Fruit fly (Drosophila melanogaster) whole organism, embryonic: ENCODE results near the gene Mst36Fb.
A peak's percentile ranks its signal among the peaks of the same experiment; 100 is the strongest.

Experiments
- Ada2b ChIP-seq: fragments of 200-800 bp; sonication (Bioruptor generic); IDR thresholded peaks from 2 replicates; pipeline ENCODE4 v1.3.6; 2022; ENCODE audit warnings: missing biosample characterization, missing genetic modification characterization
- CG10147 ChIP-seq: fragments of 200-800 bp; sonication (Bioruptor generic); optimal IDR thresholded peaks from 2 replicates; lab custom pipeline; 2019; ENCODE audit warnings: missing biosample characterization, mild to moderate bottlenecking, missing genetic modification characterization, moderate library complexity
- CG10209 ChIP-seq: fragments of 200-800 bp; sonication (Bioruptor generic); optimal IDR thresholded peaks from 3 replicates; lab custom pipeline; 2017; ENCODE audit warnings: missing biosample characterization, mild to moderate bottlenecking, missing genetic modification characterization, missing genetic modification reagents
- CG10543 ChIP-seq: fragments of 200-800 bp; sonication (Bioruptor generic); optimal IDR thresholded peaks from 3 replicates; lab custom pipeline; 2017; ENCODE audit warnings: missing biosample characterization, mild to moderate bottlenecking, missing genetic modification characterization, moderate library complexity
- CG10565 ChIP-seq: fragments of 200-800 bp; sonication (Bioruptor generic); optimal IDR thresholded peaks from 3 replicates; lab custom pipeline; 2016; ENCODE audit warnings: missing biosample characterization, mild to moderate bottlenecking, missing genetic modification characterization
- CG1233 ChIP-seq: fragments of 200-800 bp; sonication (Bioruptor generic); optimal IDR thresholded peaks from 4 replicates; lab custom pipeline; 2018; ENCODE audit warnings: missing biosample characterization, mild to moderate bottlenecking, missing genetic modification characterization
- CG13424 ChIP-seq: fragments of 200-800 bp; sonication (Bioruptor generic); optimal IDR thresholded peaks from 2 replicates; lab custom pipeline; 2019; ENCODE audit warnings: missing biosample characterization, mild to moderate bottlenecking, missing genetic modification characterization, moderate library complexity
- CG14965 ChIP-seq: fragments of 200-800 bp; sonication (Bioruptor generic); optimal IDR thresholded peaks from 2 replicates; lab custom pipeline; 2016; ENCODE audit warnings: missing biosample characterization, missing genetic modification characterization, borderline replicate concordance
- CG16813 ChIP-seq: fragments of 200-800 bp; sonication (Bioruptor generic); IDR thresholded peaks from 3 replicates; pipeline ENCODE4 v1.3.6; 2022; ENCODE audit warnings: missing biosample characterization, missing genetic modification characterization; ENCODE audit not compliant: partially characterized antibody
- CG17568 ChIP-seq: fragments of 200-800 bp; sonication (Bioruptor generic); optimal IDR thresholded peaks from 2 replicates; lab custom pipeline; 2018; ENCODE audit warnings: missing biosample characterization, mild to moderate bottlenecking, missing genetic modification characterization, moderate library complexity
- CG17802 ChIP-seq: fragments of 200-800 bp; sonication (Bioruptor generic); optimal IDR thresholded peaks from 2 replicates; lab custom pipeline; 2018; ENCODE audit warnings: missing biosample characterization, mild to moderate bottlenecking, missing genetic modification characterization, moderate library complexity
- CG3726 ChIP-seq: fragments of 200-800 bp; sonication (Bioruptor generic); IDR thresholded peaks from 3 replicates; pipeline ENCODE4, ENCODE4 v1.3.6; 2022; ENCODE audit warnings: missing biosample characterization, missing genetic modification characterization
- CG6689 ChIP-seq: fragments of 200-800 bp; sonication (Bioruptor generic); IDR thresholded peaks from 2 replicates; pipeline ENCODE4 v1.3.6; 2022; ENCODE audit warnings: missing biosample characterization, missing genetic modification characterization
- CG6854 ChIP-seq: fragments of 200-800 bp; sonication (Bioruptor generic); optimal IDR thresholded peaks from 3 replicates; lab custom pipeline; 2017; ENCODE audit warnings: missing biosample characterization, mild to moderate bottlenecking, missing genetic modification characterization
- CG7928 ChIP-seq: fragments of 200-800 bp; sonication (Bioruptor generic); optimal IDR thresholded peaks from 2 replicates; lab custom pipeline; 2017; ENCODE audit warnings: missing biosample characterization, mild to moderate bottlenecking, missing genetic modification characterization
- CG7963 ChIP-seq: fragments of 200-800 bp; sonication (Bioruptor generic); IDR thresholded peaks from 3 replicates; pipeline ENCODE4 v1.3.6; 2022; ENCODE audit warnings: missing biosample characterization, missing genetic modification characterization; ENCODE audit not compliant: partially characterized antibody
- CG7987 ChIP-seq: fragments of 200-800 bp; sonication (Bioruptor generic); optimal IDR thresholded peaks from 2 replicates; lab custom pipeline; 2018; ENCODE audit warnings: missing biosample characterization, mild to moderate bottlenecking, missing genetic modification characterization, moderate library complexity
- CG8089 ChIP-seq: fragments of 200-800 bp; sonication (Bioruptor generic); optimal IDR thresholded peaks from 3 replicates; lab custom pipeline; 2016; ENCODE audit warnings: missing biosample characterization, missing genetic modification characterization
- Drgx ChIP-seq: fragments of 200-800 bp; sonication (Bioruptor generic); IDR thresholded peaks from 2 replicates; pipeline ENCODE4 v1.3.6; 2022; ENCODE audit warnings: missing biosample characterization, missing genetic modification characterization
- Eip74EF ChIP-seq, 2 experiments: fragments of 200-800 bp in 1 of 2; fragments of >200 bp in 1 of 2; sonication (Bioruptor generic) in 1 of 2; optimal IDR thresholded peaks; 2 replicates each; lab custom pipeline; 2017 to 2019; ENCODE audit warnings: missing biosample characterization in 2 of 2, missing genetic modification characterization in 2 of 2, mild to moderate bottlenecking in 1 of 2, moderate library complexity in 1 of 2
- Ets65A ChIP-seq: fragments of 200-800 bp; sonication (Bioruptor generic); peaks from one replicate; lab custom pipeline; 2016; ENCODE audit warnings: missing biosample characterization, missing genetic modification characterization
- HmgZ ChIP-seq: fragments of 200-800 bp; sonication (Bioruptor generic); optimal IDR thresholded peaks from 2 replicates; lab custom pipeline; 2018; ENCODE audit warnings: missing biosample characterization, mild to moderate bottlenecking, missing genetic modification characterization
- Hr39 ChIP-seq: fragments of >200 bp; optimal IDR thresholded peaks from 2 replicates; lab custom pipeline; 2017
- Med ChIP-seq: fragments of 200-800 bp; sonication (Bioruptor generic); peaks from one replicate; lab custom pipeline; 2016; ENCODE audit warnings: missing biosample characterization, missing genetic modification characterization, mild to moderate bottlenecking, inconsistent platforms, moderate library complexity
- Optix ChIP-seq: fragments of 200-800 bp; sonication (Bioruptor generic); IDR thresholded peaks from 3 replicates; pipeline ENCODE4 v1.3.6; 2022; ENCODE audit warnings: missing biosample characterization, missing genetic modification characterization
- Stat92E ChIP-seq, 3 experiments: fragments of >200 bp in 2 of 3; fragments of 200-800 bp in 1 of 3; sonication (Bioruptor generic) in 1 of 3; optimal IDR thresholded peaks; 2 replicates each; lab custom pipeline; 2017 to 2019; ENCODE audit warnings: missing biosample characterization in 3 of 3, missing genetic modification characterization in 3 of 3, mild to moderate bottlenecking in 1 of 3, moderate library complexity in 1 of 3
- chinmo ChIP-seq: fragments of 200-800 bp; sonication (Bioruptor generic); IDR thresholded peaks from 4 replicates; pipeline ENCODE4 v1.3.6; 2022; ENCODE audit warnings: missing biosample characterization, missing genetic modification characterization; ENCODE audit not compliant: partially characterized antibody
- corto ChIP-seq: fragments of 200-800 bp; sonication (Bioruptor generic); optimal IDR thresholded peaks from 2 replicates; lab custom pipeline; 2016; ENCODE audit warnings: missing biosample characterization, mild to moderate bottlenecking, missing genetic modification characterization, moderate library complexity
- ems ChIP-seq: fragments of 200-800 bp; sonication (Bioruptor generic); optimal IDR thresholded peaks from 3 replicates; lab custom pipeline; 2016; ENCODE audit warnings: missing biosample characterization, missing genetic modification characterization
- eve ChIP-seq, 2 experiments: fragments of >200 bp; optimal IDR thresholded peaks; 2 replicates each; lab custom pipeline; 2017; ENCODE audit warnings: missing biosample characterization in 2 of 2, missing genetic modification characterization in 2 of 2
- fu2 ChIP-seq: fragments of 200-800 bp; sonication (Bioruptor generic); optimal IDR thresholded peaks from 2 replicates; lab custom pipeline; 2016; ENCODE audit warnings: missing biosample characterization, missing genetic modification characterization
- hbn ChIP-seq: fragments of 200-800 bp; sonication (Bioruptor generic); IDR thresholded peaks from 2 replicates; pipeline ENCODE4 v1.3.6; 2022; ENCODE audit warnings: missing biosample characterization, missing genetic modification characterization; ENCODE audit not compliant: partially characterized antibody
- hth ChIP-seq: fragments of >200 bp; optimal IDR thresholded peaks from 2 replicates; lab custom pipeline; 2017; ENCODE audit warnings: inconsistent platforms
- jing ChIP-seq: fragments of 200-800 bp; sonication (Bioruptor generic); optimal IDR thresholded peaks from 2 replicates; lab custom pipeline; 2018; ENCODE audit warnings: missing biosample characterization, mild to moderate bottlenecking, missing genetic modification characterization
- nom ChIP-seq: fragments of 200-800 bp; sonication (Bioruptor generic); optimal IDR thresholded peaks from 2 replicates; lab custom pipeline; 2017; ENCODE audit warnings: missing biosample characterization, missing genetic modification characterization, mild to moderate bottlenecking, moderate library complexity, missing genetic modification reagents
- pb ChIP-seq: fragments of 200-800 bp; sonication (Bioruptor generic); optimal IDR thresholded peaks from 3 replicates; lab custom pipeline; 2016; ENCODE audit warnings: missing biosample characterization, missing genetic modification characterization
- pfk ChIP-seq: fragments of 200-800 bp; sonication (Bioruptor generic); optimal IDR thresholded peaks from 2 replicates; lab custom pipeline; 2018; ENCODE audit warnings: missing biosample characterization, mild to moderate bottlenecking, missing genetic modification characterization, moderate library complexity
- pho ChIP-seq: fragments of 200-800 bp; sonication (Bioruptor generic); optimal IDR thresholded peaks from 2 replicates; lab custom pipeline; 2016; ENCODE audit warnings: missing biosample characterization, missing genetic modification characterization
- prd ChIP-seq, 3 experiments: fragments of >200 bp in 2 of 3; fragments of 200-800 bp in 1 of 3; sonication (Bioruptor generic) in 1 of 3; optimal IDR thresholded peaks in 2 of 3; IDR thresholded peaks in 1 of 3; 2 replicates in 2 of 3; 3 replicates in 1 of 3; pipeline versions ENCODE4 v1.3.6 to Lab custom; 2017 to 2022; ENCODE audit warnings: missing biosample characterization in 1 of 3, missing genetic modification characterization in 1 of 3
- sens-2 ChIP-seq: fragments of 200-800 bp; sonication (Bioruptor generic); IDR thresholded peaks from 2 replicates; pipeline ENCODE4 v1.3.6; 2022; ENCODE audit warnings: missing biosample characterization, missing genetic modification characterization
- sim ChIP-seq: fragments of 200-800 bp; sonication (Bioruptor generic); IDR thresholded peaks from 2 replicates; pipeline ENCODE4 v1.3.6; 2022; ENCODE audit warnings: missing biosample characterization, missing genetic modification characterization
- slbo ChIP-seq: fragments of 200-800 bp; sonication (Bioruptor generic); IDR thresholded peaks from 2 replicates; pipeline ENCODE4 v1.3.6; 2022; ENCODE audit warnings: missing biosample characterization, missing genetic modification characterization
- sob ChIP-seq: fragments of 200-800 bp; sonication (Bioruptor generic); IDR thresholded peaks from 2 replicates; pipeline ENCODE4 v1.3.6; 2022; ENCODE audit warnings: missing biosample characterization, missing genetic modification characterization
- ssp ChIP-seq: fragments of 200-800 bp; sonication (Bioruptor generic); IDR thresholded peaks from 2 replicates; pipeline ENCODE4 v1.3.6; 2022; ENCODE audit warnings: missing biosample characterization, missing genetic modification characterization
- tx ChIP-seq: fragments of 200-800 bp; sonication (Bioruptor generic); optimal IDR thresholded peaks from 2 replicates; lab custom pipeline; 2016; ENCODE audit warnings: missing biosample characterization, missing genetic modification characterization
- unc-4 ChIP-seq: fragments of 200-800 bp; sonication (Bioruptor generic); IDR thresholded peaks from 2 replicates; pipeline ENCODE4 v1.3.6; 2022; ENCODE audit warnings: missing biosample characterization, missing genetic modification characterization; ENCODE audit not compliant: partially characterized antibody
- vfl ChIP-seq: fragments of 200-800 bp; sonication (Bioruptor generic); optimal IDR thresholded peaks from 2 replicates; lab custom pipeline; 2016; ENCODE audit warnings: missing biosample characterization, missing genetic modification characterization
- wor ChIP-seq: fragments of 200-800 bp; sonication (Bioruptor generic); IDR thresholded peaks from 2 replicates; pipeline ENCODE4 v1.3.6; 2022; ENCODE audit warnings: missing biosample characterization, missing genetic modification characterization

The Mst36Fb gene

dm6 chr2L:18708239-18708891 lies 33.5 kb upstream of the Mst36Fb start, which contains the start of the genes Faf2 and Grip71 (continued):
- TF ChIP-seq nom: peak; percentile 87
- TF ChIP-seq CG14965 (GFP tag; lab: Kevin White, UChicago): no peak
- TF ChIP-seq eve (GFP tag; optimal IDR thresholded peaks at IDR 0.05; lab: Kevin White, UChicago): no peak
- peak; percentile 90 for TF ChIP-seq wor (GFP tag; lab: Robert Waterston, UW)
- TF ChIP-seq Stat92E (GFP tag; optimal IDR thresholded peaks at IDR 0.05; lab: Kevin White, UChicago): peak in 1 of 3 experiments; percentile 28
- TF ChIP-seq CG3726 (GFP tag; lab: Robert Waterston, UW): peak; percentile 93
- TF ChIP-seq slbo (GFP tag; lab: Robert Waterston, UW): peak; percentile 98
- TF ChIP-seq sens-2: peak; percentile 86
- peak; percentile 83 for TF ChIP-seq CG10147 (GFP tag; lab: Kevin White, UChicago)
- peak; percentile 95 for TF ChIP-seq CG6689 (GFP tag; lab: Robert Waterston, UW)
- peak; percentile 85 for TF ChIP-seq jing (GFP tag; lab: Kevin White, UChicago)
- no peak for TF ChIP-seq CG7963 (GFP tag; lab: Robert Waterston, UW)
- peak; percentile 97 for TF ChIP-seq Med
- peak; percentile 96 for TF ChIP-seq sob (GFP tag; lab: Robert Waterston, UW)
- peak; percentile 32; the same call in 1 of the 2 replicates for TF ChIP-seq hbn (GFP tag; lab: Robert Waterston, UW)
- TF ChIP-seq prd (optimal IDR thresholded peaks at IDR 0.05; lab: Kevin White, UChicago): no peak
- TF ChIP-seq prd (GFP tag; IDR thresholded peaks at IDR 0.05; lab: Robert Waterston, UW): peak; percentile 98
- TF ChIP-seq CG7928 (GFP tag; lab: Kevin White, UChicago): peak; percentile 69
- peak; percentile 84 for TF ChIP-seq CG10543
- no peak for TF ChIP-seq Hr39 (lab: Kevin White, UChicago)
- TF ChIP-seq corto: peak; percentile 65
- no peak for TF ChIP-seq CG10565
- peak; percentile 69 for TF ChIP-seq fu2
- peak; percentile 90 for TF ChIP-seq CG10209 (GFP tag; lab: Kevin White, UChicago)
- TF ChIP-seq vfl: peak; percentile 76
- peak; percentile 91 for TF ChIP-seq CG13424 (tag; lab: Kevin White, UChicago)
- peak; percentile 91 for TF ChIP-seq pho
- TF ChIP-seq Eip74EF (GFP tag; optimal IDR thresholded peaks at IDR 0.05; lab: Kevin White, UChicago): peak; percentile 48 to 86
- peak; percentile 73 for TF ChIP-seq CG7987 (GFP tag; lab: Kevin White, UChicago)
- TF ChIP-seq pb (GFP tag; lab: Kevin White, UChicago): peak; percentile 31
- peak; percentile 79 for TF ChIP-seq tx
- TF ChIP-seq CG8089 (GFP tag; lab: Kevin White, UChicago): peak; percentile 33
- no peak for TF ChIP-seq hth
- TF ChIP-seq pfk (GFP tag; lab: Kevin White, UChicago): no peak
- TF ChIP-seq CG17568 (GFP tag; lab: Kevin White, UChicago): no peak
- peak; percentile 86; the same call in 3 of the 4 replicates for TF ChIP-seq chinmo
- TF ChIP-seq Optix (GFP tag; lab: Robert Waterston, UW): peak; percentile 93
- peak; percentile 99 for TF ChIP-seq Ets65A (GFP tag; lab: Kevin White, UChicago)
- peak; percentile 90 for TF ChIP-seq ems
- peak; percentile 99 for TF ChIP-seq ssp (GFP tag; lab: Robert Waterston, UW)
- peak; percentile 59; the same call in 1 of the 2 replicates for TF ChIP-seq unc-4 (GFP tag; lab: Robert Waterston, UW)
- TF ChIP-seq CG16813 (GFP tag; lab: Robert Waterston, UW): peak; percentile 51; the same call in 2 of the 3 replicates
- TF ChIP-seq CG6854: no peak
- TF ChIP-seq CG1233 (GFP tag; lab: Kevin White, UChicago): peak; percentile 78
- TF ChIP-seq Ada2b (GFP tag; lab: Robert Waterston, UW): peak; percentile 92
- TF ChIP-seq CG17802: peak; percentile 94
- peak; percentile 94 for TF ChIP-seq HmgZ
- TF ChIP-seq sim (GFP tag; lab: Robert Waterston, UW): peak; percentile 55
- peak; percentile 85 for TF ChIP-seq Drgx (GFP tag; lab: Robert Waterston, UW)
